Worm (Caenorhabditis elegans) whole organism, L1 larva: ENCODE data around the gene ZK673.11.

Experiments used
- C16A3.4 ChIP-seq: fragments of 150-350 bp; optimal IDR thresholded peaks from 2 replicates; lab custom pipeline; 2014; ENCODE audit warnings: missing biosample characterization, missing genetic modification characterization
- F16B12.6 ChIP-seq: fragments of 150-350 bp; optimal IDR thresholded peaks from 2 replicates; lab custom pipeline; 2014; ENCODE audit warnings: missing biosample characterization, missing genetic modification characterization
- Y116A8C.19 ChIP-seq: sonication (generic microtip); optimal IDR thresholded peaks from 2 replicates; lab custom pipeline; 2016; ENCODE audit warnings: missing compliant biosample characterization, missing genetic modification characterization, borderline replicate concordance
- alr-1 ChIP-seq: fragments of 200-800 bp; sonication (Bioruptor generic); optimal IDR thresholded peaks from 2 replicates; lab custom pipeline; 2018; ENCODE audit warnings: borderline replicate concordance, mild to moderate bottlenecking, missing genetic modification characterization, missing compliant biosample characterization
- ama-1 ChIP-seq: fragments of 150-350 bp; optimal IDR thresholded peaks from 2 replicates; lab custom pipeline; 2014
- blmp-1 ChIP-seq: fragments of 150-350 bp; optimal IDR thresholded peaks from 2 replicates; lab custom pipeline; 2014; ENCODE audit warnings: missing biosample characterization, missing genetic modification characterization
- ceh-63 ChIP-seq: fragments of 200-800 bp; sonication (Bioruptor generic); optimal IDR thresholded peaks from 2 replicates; lab custom pipeline; 2018; ENCODE audit warnings: mild to moderate bottlenecking, missing genetic modification characterization, missing compliant biosample characterization
- ceh-8 ChIP-seq: fragments of 200-800 bp; sonication (Bioruptor generic); optimal IDR thresholded peaks from 2 replicates; lab custom pipeline; 2018; ENCODE audit warnings: mild to moderate bottlenecking, missing genetic modification characterization, moderate library complexity, missing compliant biosample characterization
- ceh-82 ChIP-seq, 3 experiments: fragments of 150-350 bp in 1 of 3; sonication (generic microtip) in 2 of 3; optimal IDR thresholded peaks; 2 replicates each; lab custom pipeline; 2014 to 2017; ENCODE audit warnings: missing biosample characterization in 3 of 3, missing genetic modification characterization in 3 of 3
- ceh-90 ChIP-seq: sonication (generic microtip); optimal IDR thresholded peaks from 2 replicates; lab custom pipeline; 2016; ENCODE audit warnings: missing genetic modification characterization, missing compliant biosample characterization
- ces-1 ChIP-seq: fragments of 150-350 bp; optimal IDR thresholded peaks from 2 replicates; lab custom pipeline; 2014; ENCODE audit warnings: missing biosample characterization, missing genetic modification reagents, missing genetic modification characterization
- efl-1 ChIP-seq, 4 experiments: fragments of 150-350 bp; optimal IDR thresholded peaks in 3 of 4; peaks in 1 of 4; 1 replicate in 1 of 4; 2 replicates in 3 of 4; lab custom pipeline; 2014; ENCODE audit warnings: missing biosample characterization in 2 of 4, missing genetic modification characterization in 2 of 4, missing genetic modification reagents in 2 of 4
- egl-13 ChIP-seq: sonication (generic microtip); optimal IDR thresholded peaks from 2 replicates; lab custom pipeline; 2016; ENCODE audit warnings: missing genotype, missing genetic modification reagents, missing genetic modification characterization, missing compliant biosample characterization
- elt-2 ChIP-seq: sonication (generic microtip); optimal IDR thresholded peaks from 2 replicates; lab custom pipeline; 2016; ENCODE audit warnings: missing genetic modification characterization, mild to moderate bottlenecking, inconsistent platforms, missing compliant biosample characterization, missing genetic modification reagents
- elt-3 ChIP-seq, 6 experiments: fragments of 150-350 bp in 1 of 6; sonication (generic microtip); optimal IDR thresholded peaks; 2 replicates each; lab custom pipeline; 2017 to 2018; ENCODE audit warnings: missing biosample characterization in 6 of 6, missing genetic modification characterization in 6 of 6, inconsistent platforms in 1 of 6
- fkh-10 ChIP-seq: sonication (generic microtip); optimal IDR thresholded peaks from 2 replicates; lab custom pipeline; 2017; ENCODE audit warnings: missing biosample characterization, missing genetic modification reagents, missing genetic modification characterization
- fkh-4 ChIP-seq: sonication (generic microtip); optimal IDR thresholded peaks from 2 replicates; lab custom pipeline; 2016; ENCODE audit warnings: missing compliant biosample characterization, missing genetic modification characterization, borderline replicate concordance
- fkh-8 ChIP-seq: sonication (generic microtip); optimal IDR thresholded peaks from 2 replicates; lab custom pipeline; 2016; ENCODE audit warnings: mild to moderate bottlenecking, missing genetic modification characterization, missing compliant biosample characterization
- fos-1 ChIP-seq: fragments of 150-350 bp; optimal IDR thresholded peaks from 2 replicates; lab custom pipeline; 2014; ENCODE audit warnings: missing biosample characterization, missing genetic modification characterization
- hlh-17 ChIP-seq: fragments of 200-800 bp; sonication (Bioruptor generic); optimal IDR thresholded peaks from 2 replicates; lab custom pipeline; 2018; ENCODE audit warnings: missing genetic modification characterization, mild to moderate bottlenecking, missing compliant biosample characterization, moderate library complexity, borderline replicate concordance
- hpl-2 ChIP-seq: fragments of 150-350 bp; optimal IDR thresholded peaks from 2 replicates; lab custom pipeline; 2014; ENCODE audit warnings: missing biosample characterization, missing genetic modification reagents, missing genetic modification characterization
- irx-1 ChIP-seq: sonication (generic microtip); optimal IDR thresholded peaks from 2 replicates; lab custom pipeline; 2016; ENCODE audit warnings: missing genetic modification characterization, missing compliant biosample characterization
- jun-1 ChIP-seq: fragments of 150-350 bp; optimal IDR thresholded peaks from 2 replicates; lab custom pipeline; 2014; ENCODE audit warnings: missing biosample characterization, missing genetic modification reagents, missing genetic modification characterization
- lin-13 ChIP-seq: fragments of 150-350 bp; optimal IDR thresholded peaks from 2 replicates; lab custom pipeline; 2014; ENCODE audit warnings: missing biosample characterization, missing genetic modification reagents, missing genetic modification characterization
- lin-14 ChIP-seq: fragments of 200-800 bp; sonication (Bioruptor generic); optimal IDR thresholded peaks from 2 replicates; lab custom pipeline; 2018; ENCODE audit warnings: mild to moderate bottlenecking, missing genetic modification characterization, moderate library complexity, missing compliant biosample characterization
- lin-35 ChIP-seq, 2 experiments: fragments of 150-350 bp; optimal IDR thresholded peaks; 2 replicates each; lab custom pipeline; 2014; ENCODE audit warnings: missing biosample characterization in 2 of 2, missing genetic modification characterization in 2 of 2, missing genetic modification reagents in 2 of 2
- lin-39 ChIP-seq: fragments of 150-350 bp; optimal IDR thresholded peaks from 2 replicates; lab custom pipeline; 2014; ENCODE audit warnings: missing biosample characterization, missing genetic modification reagents, missing genetic modification characterization
- lsy-2 ChIP-seq, 2 experiments: fragments of 150-350 bp; optimal IDR thresholded peaks; 2 replicates each; lab custom pipeline; 2014; ENCODE audit warnings: missing biosample characterization in 2 of 2, missing genetic modification characterization in 2 of 2
- mdl-1 ChIP-seq, 2 experiments: fragments of 150-350 bp; optimal IDR thresholded peaks; 2 replicates each; lab custom pipeline; 2014 to 2017; ENCODE audit warnings: missing biosample characterization in 2 of 2, missing genetic modification characterization in 2 of 2, inconsistent platforms in 1 of 2
- mef-2 ChIP-seq: fragments of 150-350 bp; optimal IDR thresholded peaks from 2 replicates; lab custom pipeline; 2014; ENCODE audit warnings: missing biosample characterization, missing genetic modification characterization
- mep-1 ChIP-seq: fragments of 150-350 bp; optimal IDR thresholded peaks from 2 replicates; lab custom pipeline; 2014; ENCODE audit warnings: missing biosample characterization, missing genetic modification characterization
- nhr-19 ChIP-seq: fragments of 200-800 bp; sonication (Bioruptor generic); conservative IDR thresholded peaks from 2 replicates; pipeline ENCODE4 v1.3.6; 2022; ENCODE audit warnings: missing genetic modification characterization, missing compliant biosample characterization
- nhr-20 ChIP-seq: sonication (generic microtip); optimal IDR thresholded peaks from 2 replicates; lab custom pipeline; 2016; ENCODE audit warnings: mild to moderate bottlenecking, missing genetic modification characterization, missing compliant biosample characterization
- nhr-237 ChIP-seq: fragments of 150-350 bp; optimal IDR thresholded peaks from 2 replicates; lab custom pipeline; 2014; ENCODE audit warnings: missing biosample characterization, missing genetic modification characterization
- nhr-28 ChIP-seq: fragments of 150-350 bp; optimal IDR thresholded peaks from 2 replicates; lab custom pipeline; 2014; ENCODE audit warnings: missing biosample characterization, missing genetic modification characterization
- nhr-47 ChIP-seq: sonication (generic microtip); optimal IDR thresholded peaks from 2 replicates; lab custom pipeline; 2016; ENCODE audit warnings: mild to moderate bottlenecking, missing genetic modification characterization, moderate library complexity, missing compliant biosample characterization
- nhr-71 ChIP-seq: sonication (generic microtip); optimal IDR thresholded peaks from 2 replicates; lab custom pipeline; 2016; ENCODE audit warnings: mild to moderate bottlenecking, missing genetic modification characterization, moderate library complexity, missing compliant biosample characterization
- nhr-84 ChIP-seq: sonication (generic microtip); optimal IDR thresholded peaks from 2 replicates; lab custom pipeline; 2017; ENCODE audit warnings: missing biosample characterization, missing genetic modification characterization
- nhr-85 ChIP-seq: sonication (generic microtip); peaks from one replicate; lab custom pipeline; 2016; ENCODE audit warnings: missing genetic modification characterization, inconsistent platforms, missing compliant biosample characterization
- pag-3 ChIP-seq: sonication (generic microtip); optimal IDR thresholded peaks from 2 replicates; lab custom pipeline; 2017; ENCODE audit warnings: missing genetic modification characterization, mild to moderate bottlenecking, missing compliant biosample characterization, antibody characterized with exemption, borderline replicate concordance; ENCODE audit not compliant: insufficient read depth
- pax-3 ChIP-seq: fragments of 200-800 bp; sonication (Bioruptor generic); optimal IDR thresholded peaks from 2 replicates; lab custom pipeline; 2018; ENCODE audit warnings: mild to moderate bottlenecking, missing genetic modification characterization, moderate library complexity, missing compliant biosample characterization
- pqm-1 ChIP-seq: sonication (generic microtip); optimal IDR thresholded peaks from 3 replicates; lab custom pipeline; 2017; ENCODE audit warnings: missing biosample characterization, missing genetic modification characterization
- rnt-1 ChIP-seq: sonication (generic microtip); optimal IDR thresholded peaks from 2 replicates; lab custom pipeline; 2016; ENCODE audit warnings: mild to moderate bottlenecking, missing genetic modification characterization, moderate library complexity, missing compliant biosample characterization
- skn-1 ChIP-seq: fragments of 150-350 bp; optimal IDR thresholded peaks from 2 replicates; lab custom pipeline; 2014; ENCODE audit warnings: missing biosample characterization, missing genetic modification characterization
- snpc-4 ChIP-seq: fragments of 150-350 bp; optimal IDR thresholded peaks from 2 replicates; lab custom pipeline; 2014; ENCODE audit warnings: missing biosample characterization, missing genetic modification characterization
- snu-23 ChIP-seq: sonication (generic microtip); optimal IDR thresholded peaks from 2 replicates; lab custom pipeline; 2016; ENCODE audit warnings: missing genetic modification characterization, missing compliant biosample characterization
- swsn-7 ChIP-seq: sonication (generic microtip); optimal IDR thresholded peaks from 2 replicates; lab custom pipeline; 2016; ENCODE audit warnings: missing genetic modification characterization, missing compliant biosample characterization
- unc-30 ChIP-seq: sonication (generic microtip); optimal IDR thresholded peaks from 2 replicates; lab custom pipeline; 2017; ENCODE audit warnings: missing biosample characterization, missing genetic modification characterization
- unc-98 ChIP-seq: fragments of 200-800 bp; sonication (Bioruptor generic); IDR thresholded peaks from 2 replicates; pipeline ENCODE4 v1.3.6; 2022; ENCODE audit warnings: missing genetic modification characterization, missing compliant biosample characterization
- xbp-1 ChIP-seq: sonication (generic microtip); optimal IDR thresholded peaks from 2 replicates; lab custom pipeline; 2016; ENCODE audit warnings: missing genetic modification characterization, missing compliant biosample characterization
- zip-4 ChIP-seq: fragments of 200-800 bp; sonication (Bioruptor generic); optimal IDR thresholded peaks from 2 replicates; lab custom pipeline; 2018; ENCODE audit warnings: mild to moderate bottlenecking, missing genetic modification characterization, moderate library complexity, missing compliant biosample characterization
- ztf-11 ChIP-seq, 2 experiments: sonication (generic microtip); optimal IDR thresholded peaks; 2 replicates each; lab custom pipeline; 2016 to 2017; ENCODE audit warnings: missing genetic modification characterization in 2 of 2, missing biosample characterization in 1 of 2, missing compliant biosample characterization in 1 of 2
- ztf-4 ChIP-seq: fragments of 150-350 bp; optimal IDR thresholded peaks from 2 replicates; lab custom pipeline; 2014; ENCODE audit warnings: missing biosample characterization, missing genetic modification characterization

ZK673.11 gene

DNA sequence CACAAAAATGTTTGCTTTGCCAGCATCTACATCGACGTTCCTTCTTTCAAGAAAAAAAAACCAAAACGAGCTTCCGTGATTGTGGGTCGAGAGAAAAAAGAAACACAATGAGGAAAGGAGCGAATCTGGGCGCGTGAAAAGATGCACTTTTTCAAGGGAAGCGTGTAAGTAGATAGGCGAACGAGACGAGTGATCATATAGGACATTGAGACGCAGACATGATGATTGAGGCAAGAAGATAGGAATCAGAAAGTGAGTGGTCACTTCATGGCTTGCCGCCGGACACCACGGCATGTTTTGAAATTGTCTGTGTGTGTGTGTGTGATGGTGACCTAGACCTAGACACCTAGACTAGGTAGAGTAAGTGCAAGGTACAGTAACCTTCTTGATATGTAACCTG lies 44.5 kb downstream of the ZK673.11 start (continued):
- no peak for TF ChIP-seq nhr-19 (GFP tag; lab: Robert Waterston, UW)
- no peak for TF ChIP-seq egl-13 (tag; lab: Kevin White, UChicago)
- TF ChIP-seq skn-1 (tag; lab: Kevin White, UChicago) = peak; percentile 8
- TF ChIP-seq mef-2 = no peak
- no peak for TF ChIP-seq nhr-28 (tag; lab: Kevin White, UChicago)
- peak; percentile 33 for TF ChIP-seq irx-1 (tag; lab: Kevin White, UChicago)
- no peak for TF ChIP-seq nhr-84
- TF ChIP-seq mdl-1 (tag; optimal IDR thresholded peaks at IDR 0.05; lab: Kevin White, UChicago) = peak in 1 of 2 experiments; percentile 65
- no peak for TF ChIP-seq ztf-11 (tag; optimal IDR thresholded peaks at IDR 0.05; lab: Kevin White, UChicago)
- TF ChIP-seq ces-1 (GFP tag; lab: Kevin White, UChicago) = no peak
- no peak for TF ChIP-seq snpc-4 (tag; lab: Kevin White, UChicago)
- peak; percentile 20 to 31 for TF ChIP-seq lin-35 (GFP tag; optimal IDR thresholded peaks at IDR 0.05; lab: Kevin White, UChicago)
- TF ChIP-seq unc-30 (tag; lab: Kevin White, UChicago) = no peak
- TF ChIP-seq lsy-2 (tag; optimal IDR thresholded peaks at IDR 0.05; lab: Kevin White, UChicago) = peak; percentile 18 to 41
- peak; percentile 58 for TF ChIP-seq nhr-71 (tag; lab: Kevin White, UChicago)
- no peak for TF ChIP-seq alr-1 (tag; lab: Kevin White, UChicago)
- no peak for TF ChIP-seq pag-3 (tag; lab: Kevin White, UChicago)
- TF ChIP-seq fkh-4 (tag; lab: Kevin White, UChicago) = no peak
- TF ChIP-seq ama-1 (lab: Kevin White, UChicago) = no peak
- TF ChIP-seq elt-2 (tag; lab: Kevin White, UChicago) = no peak
- TF ChIP-seq pax-3 = no peak
- TF ChIP-seq ceh-63 = no peak
- peak; percentile 94 for TF ChIP-seq nhr-85
- TF ChIP-seq hlh-17 (GFP tag; lab: Kevin White, UChicago) = no peak
- peak; percentile 19 to 24 for TF ChIP-seq efl-1 (optimal IDR thresholded peaks at IDR 0.05; lab: Kevin White, UChicago)
- TF ChIP-seq efl-1 (GFP tag; optimal IDR thresholded peaks at IDR 0.05 in 1 of 2; lab: Kevin White, UChicago) = no peak
- no peak for TF ChIP-seq unc-98
- TF ChIP-seq xbp-1 (tag; lab: Kevin White, UChicago) = peak; percentile 4
- TF ChIP-seq ztf-4 (tag; lab: Kevin White, UChicago) = no peak
- no peak for TF ChIP-seq jun-1 (tag; lab: Kevin White, UChicago)
- peak; percentile 22 for TF ChIP-seq swsn-7 (tag; lab: Kevin White, UChicago)
- TF ChIP-seq hpl-2 (GFP tag; lab: Kevin White, UChicago) = no peak
- TF ChIP-seq ceh-90 (tag; lab: Kevin White, UChicago) = no peak
- no peak for TF ChIP-seq F16B12.6 (tag; lab: Kevin White, UChicago)
- no peak for TF ChIP-seq lin-13
- no peak for TF ChIP-seq Y116A8C.19 (tag; lab: Kevin White, UChicago)
- no peak for TF ChIP-seq zip-4 (GFP tag; lab: Kevin White, UChicago)
- no peak for TF ChIP-seq fkh-10
- no peak for TF ChIP-seq pqm-1
- TF ChIP-seq rnt-1 (tag; lab: Kevin White, UChicago) = peak; percentile 71
- peak in 2 of 6 experiments; percentile 26 to 57 for TF ChIP-seq elt-3 (tag; optimal IDR thresholded peaks at IDR 0.05; lab: Kevin White, UChicago)
- TF ChIP-seq snu-23 (GFP tag; lab: Kevin White, UChicago) = peak; percentile 59
- TF ChIP-seq fkh-8 (tag; lab: Kevin White, UChicago) = no peak
- no peak for TF ChIP-seq ceh-8
- no peak for TF ChIP-seq fos-1 (tag; lab: Kevin White, UChicago)
- TF ChIP-seq ceh-82 (tag; optimal IDR thresholded peaks at IDR 0.05; lab: Kevin White, UChicago) = peak in 1 of 3 experiments; percentile 40
- peak; percentile 61 for TF ChIP-seq nhr-20 (tag; lab: Kevin White, UChicago)
- TF ChIP-seq C16A3.4 = no peak
- TF ChIP-seq blmp-1 (tag; lab: Kevin White, UChicago) = peak; percentile 94
- TF ChIP-seq nhr-237 (tag; lab: Kevin White, UChicago) = no peak
- TF ChIP-seq mep-1 (tag; lab: Kevin White, UChicago) = peak; percentile 62
- no peak for TF ChIP-seq lin-39
- peak; percentile 92 for TF ChIP-seq lin-14
- TF ChIP-seq nhr-47 (tag; lab: Kevin White, UChicago) = no peak
